Fruit fly (Drosophila melanogaster): ENCODE data around the gene P5cr.

Gene P5cr

dm6 chr3R:19028758-19029157 lies at the start of gene P5cr, which contains the start of gene GatA (continued):
- TF ChIP-seq ssp (GFP tag; IDR thresholded peaks at IDR 0.05) (peak; percentile 44), vfl (GFP tag; optimal IDR thresholded peaks at IDR 0.05) (peak; percentile 88), CG4820 (GFP tag; optimal IDR thresholded peaks at IDR 0.05) (peak; percentile 47), CG14441 (GFP tag; IDR thresholded peaks at IDR 0.05) (peak; percentile 83), CG8359 (GFP tag; optimal IDR thresholded peaks at IDR 0.05; ENCODE audit: borderline replicate concordance) (no peak), CG31224 (GFP tag; IDR thresholded peaks at IDR 0.05) (peak; percentile 63; the same call in 1 of the 2 replicates), fu2 (GFP tag; optimal IDR thresholded peaks at IDR 0.05) (peak; percentile 92), unc-4 (GFP tag; IDR thresholded peaks at IDR 0.05; ENCODE audit: partially characterized antibody) (no peak), CG34376 (GFP tag; optimal IDR thresholded peaks at IDR 0.05) (peak; percentile 82), Ssrp (tag; optimal IDR thresholded peaks at IDR 0.05) (peak; percentile 21), CG1832 (GFP tag; optimal IDR thresholded peaks at IDR 0.05) (no peak), schlank (tag; optimal IDR thresholded peaks at IDR 0.05) (peak; percentile 88), CG5953 (GFP tag; IDR thresholded peaks at IDR 0.05) (peak; percentile 67), bowl (GFP tag; IDR thresholded peaks at IDR 0.05) (0 out of 2 replicates have a peak, but pooled peaks have one; percentile 21), seq (GFP tag; IDR thresholded peaks at IDR 0.05) (no peak), CG2129 (GFP tag; IDR thresholded peaks at IDR 0.05; ENCODE audit: partially characterized antibody) (no peak), bab2 (GFP tag; optimal IDR thresholded peaks at IDR 0.05) (peak; percentile 86), fd64A (GFP tag; optimal IDR thresholded peaks at IDR 0.05) (no peak), az2 (GFP tag; optimal IDR thresholded peaks at IDR 0.05) (peak; percentile 82), Asciz (GFP tag; optimal IDR thresholded peaks at IDR 0.05) (no peak), CG18262 (tag; optimal IDR thresholded peaks at IDR 0.05) (peak; percentile 32), Adf1 (GFP tag; IDR thresholded peaks at IDR 0.05) (peak; percentile 70), zfh2 (GFP tag; optimal IDR thresholded peaks at IDR 0.05) (peak; percentile 95), trem (tag; optimal IDR thresholded peaks at IDR 0.05) (no peak), CG8924 (tag; optimal IDR thresholded peaks at IDR 0.05) (peak; percentile 71), D19B (GFP tag; optimal IDR thresholded peaks at IDR 0.05) (peak; percentile 34), CG4617 (GFP tag; optimal IDR thresholded peaks at IDR 0.05; ENCODE audit: borderline replicate concordance) (peak; percentile 80), pita (GFP tag; optimal IDR thresholded peaks at IDR 0.05) (no peak), CG10565 (GFP tag; optimal IDR thresholded peaks at IDR 0.05) (no peak), gro (GFP tag; optimal IDR thresholded peaks at IDR 0.05) (peak; percentile 93), CG4282 (GFP tag; optimal IDR thresholded peaks at IDR 0.05) (peak; percentile 70), cato (GFP tag; optimal IDR thresholded peaks at IDR 0.05; ENCODE audit: borderline replicate concordance) (peak; percentile 26), Sry-β (GFP tag; optimal IDR thresholded peaks at IDR 0.05) (no peak), Hsf (GFP tag; optimal IDR thresholded peaks at IDR 0.05) (peak; percentile 88), E2f1 (GFP tag; IDR thresholded peaks at IDR 0.05) (peak; percentile 69), Dfd (GFP tag; optimal IDR thresholded peaks at IDR 0.05) (no peak), so (GFP tag; IDR thresholded peaks at IDR 0.05) (no peak), CG15479 (GFP tag; optimal IDR thresholded peaks at IDR 0.05) (no peak), H15 (GFP tag; IDR thresholded peaks at IDR 0.05) (peak; percentile 74), Hr78 (GFP tag; optimal IDR thresholded peaks at IDR 0.05) (no peak), CG42726 (GFP tag; IDR thresholded peaks at IDR 0.05; ENCODE audit: partially characterized antibody) (peak; percentile 43; the same call in 1 of the 2 replicates), ewg (GFP tag; optimal IDR thresholded peaks at IDR 0.05) (peak; percentile 55), tin (GFP tag; optimal IDR thresholded peaks at IDR 0.05) (peak; percentile 84), CG14965 (GFP tag; optimal IDR thresholded peaks at IDR 0.05; ENCODE audit: borderline replicate concordance) (no peak), ERR (GFP tag; optimal IDR thresholded peaks at IDR 0.05) (peak; percentile 75), pfk (GFP tag; optimal IDR thresholded peaks at IDR 0.05) (no peak), lmd (GFP tag; IDR thresholded peaks at IDR 0.05) (peak; percentile 84; the same call in 1 of the 2 replicates), HLHmδ (GFP tag; optimal IDR thresholded peaks at IDR 0.05) (no peak), Taf1 (GFP tag; IDR thresholded peaks at IDR 0.05) (peak; percentile 56; the same call in 1 of the 2 replicates), emc (GFP tag; optimal IDR thresholded peaks at IDR 0.05) (peak; percentile 77)
